Fruit fly (Drosophila melanogaster) whole organism, embryonic: ENCODE data around the gene yrt.

Experiments used
- Awh ChIP-seq: fragments of 200-800 bp; sonication (Bioruptor generic); IDR thresholded peaks from 2 replicates; pipeline ENCODE4, ENCODE4 v1.3.6; 2022; ENCODE audit warnings: missing biosample characterization, missing genetic modification characterization
- CG10267 ChIP-seq: fragments of 200-800 bp; sonication (Bioruptor generic); optimal IDR thresholded peaks from 2 replicates; lab custom pipeline; 2018; ENCODE audit warnings: missing biosample characterization, mild to moderate bottlenecking, missing genetic modification characterization, moderate library complexity
- CG10979 ChIP-seq: fragments of 200-800 bp; sonication (Bioruptor generic); optimal IDR thresholded peaks from 2 replicates; lab custom pipeline; 2018; ENCODE audit warnings: missing biosample characterization, mild to moderate bottlenecking, missing genetic modification characterization, moderate library complexity
- CG11456 ChIP-seq: fragments of 200-800 bp; sonication (Bioruptor generic); IDR thresholded peaks from 3 replicates; pipeline ENCODE4 v1.3.6; 2022; ENCODE audit warnings: missing biosample characterization, missing genetic modification characterization
- CG12104 ChIP-seq: fragments of 200-800 bp; sonication (Bioruptor generic); optimal IDR thresholded peaks from 3 replicates; lab custom pipeline; 2016; ENCODE audit warnings: missing biosample characterization, missing genetic modification characterization
- CG12299 ChIP-seq: fragments of 200-800 bp; sonication (Bioruptor generic); optimal IDR thresholded peaks from 2 replicates; lab custom pipeline; 2018; ENCODE audit warnings: missing biosample characterization, mild to moderate bottlenecking, missing genetic modification characterization
- CG12391 ChIP-seq: fragments of 200-800 bp; sonication (Bioruptor generic); optimal IDR thresholded peaks from 3 replicates; lab custom pipeline; 2018; ENCODE audit warnings: missing biosample characterization, mild to moderate bottlenecking, missing genetic modification characterization, moderate library complexity
- CG13775 ChIP-seq: fragments of 200-800 bp; sonication (Bioruptor generic); optimal IDR thresholded peaks from 3 replicates; lab custom pipeline; 2017; ENCODE audit warnings: missing biosample characterization, mild to moderate bottlenecking, missing genetic modification characterization
- CG14710 ChIP-seq: fragments of 200-800 bp; sonication (Bioruptor generic); optimal IDR thresholded peaks from 3 replicates; lab custom pipeline; 2019; ENCODE audit warnings: missing biosample characterization, mild to moderate bottlenecking, missing genetic modification characterization, moderate library complexity
- CG15011 ChIP-seq: fragments of 200-800 bp; sonication (Bioruptor generic); optimal IDR thresholded peaks from 3 replicates; lab custom pipeline; 2018; ENCODE audit warnings: missing biosample characterization, mild to moderate bottlenecking, missing genetic modification characterization
- CG17802 ChIP-seq: fragments of 200-800 bp; sonication (Bioruptor generic); optimal IDR thresholded peaks from 2 replicates; lab custom pipeline; 2018; ENCODE audit warnings: missing biosample characterization, mild to moderate bottlenecking, missing genetic modification characterization, moderate library complexity
- CG18476 ChIP-seq: fragments of 200-800 bp; sonication (Bioruptor generic); optimal IDR thresholded peaks from 2 replicates; lab custom pipeline; 2016; ENCODE audit warnings: missing biosample characterization, mild to moderate bottlenecking, missing genetic modification characterization
- CG2889 ChIP-seq: fragments of 200-800 bp; sonication (Bioruptor generic); IDR thresholded peaks from 3 replicates; pipeline ENCODE4 v1.3.6; 2022; ENCODE audit warnings: missing biosample characterization, missing genetic modification characterization
- CG30403 ChIP-seq: fragments of 200-800 bp; sonication (Bioruptor generic); optimal IDR thresholded peaks from 3 replicates; lab custom pipeline; 2016; ENCODE audit warnings: missing biosample characterization, missing genetic modification characterization
- CG3281 ChIP-seq: fragments of 200-800 bp; sonication (Bioruptor generic); optimal IDR thresholded peaks from 3 replicates; lab custom pipeline; 2017; ENCODE audit warnings: missing biosample characterization, mild to moderate bottlenecking, missing genetic modification characterization
- CG3407 ChIP-seq: fragments of 200-800 bp; sonication (Bioruptor generic); optimal IDR thresholded peaks from 2 replicates; lab custom pipeline; 2018; ENCODE audit warnings: missing biosample characterization, mild to moderate bottlenecking, missing genetic modification characterization
- CG3838 ChIP-seq: fragments of 200-800 bp; sonication (Bioruptor generic); optimal IDR thresholded peaks from 3 replicates; lab custom pipeline; 2016; ENCODE audit warnings: missing biosample characterization, missing genetic modification characterization
- CG3995 ChIP-seq: fragments of 200-800 bp; sonication (Bioruptor generic); optimal IDR thresholded peaks from 3 replicates; lab custom pipeline; 2016; ENCODE audit warnings: missing biosample characterization, missing genetic modification characterization
- CG4282 ChIP-seq: fragments of 200-800 bp; sonication (Bioruptor generic); optimal IDR thresholded peaks from 2 replicates; lab custom pipeline; 2016; ENCODE audit warnings: missing biosample characterization, missing genetic modification characterization
- CG6272 ChIP-seq: fragments of 200-800 bp; sonication (Bioruptor generic); IDR thresholded peaks from 2 replicates; pipeline ENCODE4 v1.3.6; 2022; ENCODE audit warnings: missing biosample characterization, missing genetic modification characterization
- CG8765 ChIP-seq: fragments of 200-800 bp; sonication (Bioruptor generic); IDR thresholded peaks from 2 replicates; pipeline ENCODE4 v1.3.6; 2022; ENCODE audit warnings: missing biosample characterization, missing genetic modification characterization
- Dp ChIP-seq: fragments of 200-800 bp; sonication (Bioruptor generic); optimal IDR thresholded peaks from 2 replicates; lab custom pipeline; 2018; ENCODE audit warnings: missing biosample characterization, mild to moderate bottlenecking, missing genetic modification characterization, moderate library complexity
- Dref ChIP-seq: fragments of 200-800 bp; sonication (Bioruptor generic); IDR thresholded peaks from 2 replicates; pipeline ENCODE4 v1.3.6; 2022; ENCODE audit warnings: missing biosample characterization, missing genetic modification characterization
- Fer1 ChIP-seq: fragments of 200-800 bp; sonication (Bioruptor generic); optimal IDR thresholded peaks from 2 replicates; lab custom pipeline; 2017; ENCODE audit warnings: missing biosample characterization, mild to moderate bottlenecking, missing genetic modification characterization
- HmgZ ChIP-seq: fragments of 200-800 bp; sonication (Bioruptor generic); optimal IDR thresholded peaks from 2 replicates; lab custom pipeline; 2018; ENCODE audit warnings: missing biosample characterization, mild to moderate bottlenecking, missing genetic modification characterization
- Jarid2 ChIP-seq: fragments of 200-800 bp; sonication (Bioruptor generic); optimal IDR thresholded peaks from 3 replicates; lab custom pipeline; 2017; ENCODE audit warnings: mild to moderate bottlenecking, missing biosample characterization, missing genetic modification reagents, missing genetic modification characterization
- Kr ChIP-seq: fragments of 200-800 bp; sonication (Bioruptor generic); optimal IDR thresholded peaks from 2 replicates; lab custom pipeline; 2017; ENCODE audit warnings: missing biosample characterization, mild to moderate bottlenecking, missing genetic modification characterization
- MTF-1 ChIP-seq: fragments of 200-800 bp; sonication (Bioruptor generic); optimal IDR thresholded peaks from 2 replicates; lab custom pipeline; 2018; ENCODE audit warnings: missing biosample characterization, mild to moderate bottlenecking, missing genetic modification characterization, borderline replicate concordance
- Mad ChIP-seq: fragments of 200-800 bp; sonication (Bioruptor generic); optimal IDR thresholded peaks from 2 replicates; lab custom pipeline; 2016; ENCODE audit warnings: missing biosample characterization, missing genetic modification characterization
- Nf-YA ChIP-seq: fragments of 200-800 bp; sonication (Bioruptor generic); IDR thresholded peaks from 2 replicates; pipeline ENCODE4 v1.3.6; 2022; ENCODE audit warnings: missing biosample characterization, missing genetic modification characterization
- Sox102F ChIP-seq: fragments of 200-800 bp; sonication (Bioruptor generic); optimal IDR thresholded peaks from 2 replicates; lab custom pipeline; 2018; ENCODE audit warnings: missing biosample characterization, mild to moderate bottlenecking, missing genetic modification characterization, moderate library complexity
- Spps ChIP-seq: fragments of 200-800 bp; sonication (Bioruptor generic); optimal IDR thresholded peaks from 2 replicates; lab custom pipeline; 2018; ENCODE audit warnings: missing biosample characterization, mild to moderate bottlenecking, missing genetic modification characterization
- ab ChIP-seq: fragments of 200-800 bp; sonication (Bioruptor generic); optimal IDR thresholded peaks from 2 replicates; lab custom pipeline; 2016; ENCODE audit warnings: missing biosample characterization, missing genetic modification characterization
- ase ChIP-seq: fragments of 200-800 bp; sonication (Bioruptor generic); IDR thresholded peaks from 3 replicates; pipeline ENCODE4 v1.3.6; 2022; ENCODE audit warnings: missing biosample characterization, missing genetic modification characterization
- bbx ChIP-seq: fragments of 200-800 bp; sonication (Bioruptor generic); IDR thresholded peaks from 2 replicates; pipeline ENCODE4 v1.3.6; 2022; ENCODE audit warnings: missing biosample characterization, missing genetic modification characterization; ENCODE audit not compliant: partially characterized antibody
- br ChIP-seq: fragments of >200 bp; optimal IDR thresholded peaks from 2 replicates; lab custom pipeline; 2017
- dan ChIP-seq: fragments of 200-800 bp; sonication (Bioruptor generic); IDR thresholded peaks from 2 replicates; pipeline ENCODE4 v1.3.6; 2022; ENCODE audit warnings: missing biosample characterization, missing genetic modification characterization
- dysf ChIP-seq: fragments of 200-800 bp; sonication (Bioruptor generic); IDR thresholded peaks from 3 replicates; pipeline ENCODE4 v1.3.6; 2022; ENCODE audit warnings: missing biosample characterization, missing genetic modification characterization
- gt ChIP-seq: fragments of 200-800 bp; sonication (Bioruptor generic); IDR thresholded peaks from 2 replicates; pipeline ENCODE4 v1.3.6; 2022; ENCODE audit warnings: missing biosample characterization, missing genetic modification characterization
- lmd ChIP-seq: fragments of 200-800 bp; sonication (Bioruptor generic); IDR thresholded peaks from 2 replicates; pipeline ENCODE4 v1.3.6; 2022; ENCODE audit warnings: missing biosample characterization, missing genetic modification characterization
- lov ChIP-seq, 2 experiments: fragments of 200-800 bp in 1 of 2; fragments of >200 bp in 1 of 2; sonication (Bioruptor generic) in 1 of 2; IDR thresholded peaks in 1 of 2; optimal IDR thresholded peaks in 1 of 2; 2 replicates in 1 of 2; 3 replicates in 1 of 2; pipeline versions ENCODE4 v1.3.6 to Lab custom; 2017 to 2022; ENCODE audit warnings: missing biosample characterization in 1 of 2, missing genetic modification characterization in 1 of 2
- org-1 ChIP-seq: fragments of 200-800 bp; sonication (Bioruptor generic); optimal IDR thresholded peaks from 2 replicates; lab custom pipeline; 2017; ENCODE audit warnings: missing biosample characterization, missing genetic modification characterization
- p53 ChIP-seq: fragments of 200-800 bp; sonication (Bioruptor generic); optimal IDR thresholded peaks from 2 replicates; lab custom pipeline; 2016; ENCODE audit warnings: missing biosample characterization, missing genetic modification characterization
- pnt ChIP-seq: fragments of 200-800 bp; sonication (Bioruptor generic); optimal IDR thresholded peaks from 3 replicates; lab custom pipeline; 2016; ENCODE audit warnings: missing biosample characterization, missing genetic modification characterization
- pzg ChIP-seq: fragments of 200-800 bp; sonication (Bioruptor generic); optimal IDR thresholded peaks from 3 replicates; lab custom pipeline; 2018; ENCODE audit warnings: missing biosample characterization, mild to moderate bottlenecking, missing genetic modification characterization, moderate library complexity
- sug ChIP-seq: fragments of 200-800 bp; optimal IDR thresholded peaks from 2 replicates; lab custom pipeline; 2019; ENCODE audit warnings: missing biosample characterization, mild to moderate bottlenecking, missing genetic modification characterization, moderate library complexity
- ttk ChIP-seq: fragments of 200-800 bp; sonication (Bioruptor generic); IDR thresholded peaks from 2 replicates; pipeline ENCODE4 v2.1.2; 2022; ENCODE audit warnings: missing biosample characterization, missing genetic modification characterization
- vvl ChIP-seq: fragments of 200-800 bp; sonication (Bioruptor generic); IDR thresholded peaks from 2 replicates; pipeline ENCODE4 v1.3.6; 2022; ENCODE audit warnings: missing biosample characterization, missing genetic modification characterization
- z ChIP-seq: fragments of 200-800 bp; sonication (Bioruptor generic); IDR thresholded peaks from 3 replicates; pipeline ENCODE4 v1.3.6; 2022; ENCODE audit warnings: missing biosample characterization, missing genetic modification characterization
- zfh2 ChIP-seq: fragments of 200-800 bp; sonication (Bioruptor generic); optimal IDR thresholded peaks from 2 replicates; lab custom pipeline; 2016; ENCODE audit warnings: missing biosample characterization, missing genetic modification characterization

Gene yrt

dm6 chr3R:13388160-13388870, 46.5 kb downstream of the yrt start, which contains the start of gene CG9799 (continued):
- 0 out of 3 replicates have a peak, but pooled peaks have one; percentile 14 for TF ChIP-seq CG2889 (GFP tag; lab: Robert Waterston, UW)
- TF ChIP-seq CG12104 (GFP tag; lab: Kevin White, UChicago): no peak
- no peak for TF ChIP-seq CG3838
- TF ChIP-seq Awh (GFP tag; lab: Robert Waterston, UW): peak; percentile 50; the same call in 1 of the 2 replicates
- TF ChIP-seq Dp: peak; percentile 92
- TF ChIP-seq vvl (GFP tag; lab: Robert Waterston, UW): no peak
- no peak for TF ChIP-seq Jarid2
- peak; percentile 42; the same call in 1 of the 2 replicates for TF ChIP-seq gt (GFP tag; lab: Robert Waterston, UW)
- TF ChIP-seq pnt (GFP tag; lab: Kevin White, UChicago): no peak
- TF ChIP-seq dysf: no peak
- TF ChIP-seq z (GFP tag; lab: Robert Waterston, UW): no peak
- no peak for TF ChIP-seq sug
- no peak for TF ChIP-seq ab (GFP tag; lab: Kevin White, UChicago)
- no peak for TF ChIP-seq CG13775
- TF ChIP-seq Kr (GFP tag; lab: Kevin White, UChicago): no peak
- TF ChIP-seq MTF-1: no peak
- peak; percentile 38 for TF ChIP-seq CG14710
- TF ChIP-seq CG12391 (tag; lab: Kevin White, UChicago): no peak
- TF ChIP-seq CG15011: no peak
- TF ChIP-seq CG30403: no peak
- TF ChIP-seq CG10979: no peak
- TF ChIP-seq Nf-YA (GFP tag; lab: Robert Waterston, UW): no peak
- no peak for TF ChIP-seq CG4282 (GFP tag; lab: Kevin White, UChicago)
- TF ChIP-seq lov (optimal IDR thresholded peaks at IDR 0.05; lab: Kevin White, UChicago): no peak
- peak; percentile 90 for TF ChIP-seq lov (GFP tag; IDR thresholded peaks at IDR 0.05; lab: Robert Waterston, UW)
- TF ChIP-seq Mad (GFP tag; lab: Kevin White, UChicago): no peak
- no peak for TF ChIP-seq CG3407
- no peak for TF ChIP-seq CG6272 (GFP tag; lab: Robert Waterston, UW)
- TF ChIP-seq Sox102F: no peak
- TF ChIP-seq ase (GFP tag; lab: Robert Waterston, UW): peak; percentile 57; the same call in 2 of the 3 replicates
- TF ChIP-seq Spps: no peak
- 0 out of 2 replicates have a peak, but pooled peaks have one; percentile 26 for TF ChIP-seq bbx (GFP tag; lab: Robert Waterston, UW)
- no peak for TF ChIP-seq CG17802 (tag; lab: Kevin White, UChicago)
- peak; percentile 4 for TF ChIP-seq HmgZ
- TF ChIP-seq dan: no peak
- no peak for TF ChIP-seq p53
- TF ChIP-seq CG12299 (tag; lab: Kevin White, UChicago): no peak
- TF ChIP-seq CG3995 (GFP tag; lab: Kevin White, UChicago): peak; percentile 57
- TF ChIP-seq Fer1: no peak
- TF ChIP-seq CG8765 (GFP tag; lab: Robert Waterston, UW): no peak
- no peak for TF ChIP-seq ttk (GFP tag; lab: Robert Waterston, UW)
- TF ChIP-seq org-1 (GFP tag; lab: Kevin White, UChicago): no peak
- TF ChIP-seq CG11456 (GFP tag; lab: Robert Waterston, UW): no peak
- no peak for TF ChIP-seq zfh2
- no peak for TF ChIP-seq CG3281
- no peak for TF ChIP-seq lmd (GFP tag; lab: Robert Waterston, UW)
- TF ChIP-seq pzg (GFP tag; lab: Kevin White, UChicago): peak; percentile 72
- TF ChIP-seq CG10267 (tag; lab: Kevin White, UChicago): peak; percentile 22
- no peak for TF ChIP-seq br (lab: Kevin White, UChicago)
- TF ChIP-seq Dref (GFP tag; lab: Robert Waterston, UW): no peak
- no peak for TF ChIP-seq CG18476 (GFP tag; lab: Kevin White, UChicago)
